Fruit fly (Drosophila melanogaster): ENCODE measurements around the gene CG32152.

DNA sequence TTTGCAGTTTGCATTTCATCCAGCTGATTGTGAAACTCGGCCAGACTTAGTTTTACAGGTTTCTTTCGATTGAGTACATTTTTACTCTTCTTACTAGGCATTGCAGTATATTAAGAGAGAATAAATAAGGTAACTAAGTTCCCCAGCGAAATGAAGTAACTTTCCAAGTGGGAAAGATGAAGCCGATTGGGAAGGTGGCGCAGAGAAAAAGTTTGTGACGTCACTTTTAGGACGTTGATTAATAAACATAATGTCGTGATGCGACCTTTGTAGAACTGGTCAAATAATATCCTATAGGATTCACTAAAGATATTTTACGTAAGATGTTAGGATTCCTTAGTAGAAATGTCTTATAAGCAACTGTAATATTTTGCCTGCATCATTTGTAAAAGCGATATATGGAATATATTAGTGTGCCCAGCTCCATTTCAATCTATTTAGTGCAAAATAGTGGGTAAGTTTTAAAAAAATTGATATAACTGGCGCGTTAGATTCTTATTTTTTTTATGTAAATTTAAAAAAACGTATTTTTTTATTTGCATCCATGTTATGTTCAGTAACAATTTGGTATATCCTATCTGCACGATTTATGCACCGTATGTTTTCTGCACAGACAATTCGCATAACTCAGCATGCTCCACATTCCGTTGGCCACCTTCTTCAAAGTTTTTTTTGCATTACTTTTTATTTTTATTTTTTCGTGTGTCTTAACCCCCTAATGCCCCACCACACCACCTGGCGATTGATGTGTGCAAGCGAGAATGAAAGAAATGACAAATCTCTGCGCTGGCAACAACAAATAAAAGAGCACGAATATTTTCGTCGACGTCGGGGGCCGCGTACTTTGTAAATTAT is at the start of gene CG32152:
- TF ChIP-seq C15 (GFP tag; IDR thresholded peaks at IDR 0.05) (no peak), Xrp1 (GFP tag; IDR thresholded peaks at IDR 0.05) (no peak), Oaz (GFP tag; IDR thresholded peaks at IDR 0.05) (no peak), Dek (tag; optimal IDR thresholded peaks at IDR 0.05) (no peak), kah (GFP tag; optimal IDR thresholded peaks at IDR 0.05) (no peak), lov (optimal IDR thresholded peaks at IDR 0.05) (no peak), lov (GFP tag; IDR thresholded peaks at IDR 0.05) (no peak)
